Fruit fly (Drosophila melanogaster): Measurements from ENCODE around the gene CG13251.

The CG13251 gene

DNA sequence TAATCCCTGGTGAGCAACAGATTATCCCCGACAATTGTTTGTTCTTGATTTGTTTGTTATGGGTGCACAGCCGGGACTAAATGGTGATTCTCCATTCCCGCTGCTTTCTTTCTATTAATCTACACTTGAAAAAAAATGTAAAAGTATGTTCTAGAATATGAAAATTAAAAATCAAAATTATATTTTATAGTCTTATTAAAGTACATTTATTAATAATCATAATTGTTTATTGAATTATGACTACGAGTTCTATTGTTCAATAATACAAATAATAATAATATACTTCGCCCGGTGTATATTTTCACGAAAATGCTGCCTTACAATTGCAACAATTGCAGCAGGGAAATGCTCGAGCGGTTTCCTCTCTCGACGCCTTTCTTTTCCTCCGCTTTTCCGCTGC, 13.4 kb upstream of the CG13251 start (continued):
- no peak for TF ChIP-seq bowl (GFP tag; IDR thresholded peaks at IDR 0.05)
- TF ChIP-seq mld (GFP tag; IDR thresholded peaks at IDR 0.05; ENCODE audit: partially characterized antibody) = no peak
- no peak for TF ChIP-seq CG18599 (GFP tag; optimal IDR thresholded peaks at IDR 0.05)
- no peak for TF ChIP-seq hb (GFP tag; IDR thresholded peaks at IDR 0.05; ENCODE audit: partially characterized antibody)
- TF ChIP-seq amos (GFP tag; IDR thresholded peaks at IDR 0.05; ENCODE audit: partially characterized antibody) = no peak
- no peak for TF ChIP-seq CG13894 (tag; optimal IDR thresholded peaks at IDR 0.05)
- no peak for TF ChIP-seq CG7963 (GFP tag; IDR thresholded peaks at IDR 0.05; ENCODE audit: partially characterized antibody)
- no peak for TF ChIP-seq CG1603 (tag; optimal IDR thresholded peaks at IDR 0.05)
- no peak for TF ChIP-seq sqz (GFP tag; optimal IDR thresholded peaks at IDR 0.05)
- TF ChIP-seq CG13775 (GFP tag; optimal IDR thresholded peaks at IDR 0.05) = no peak
- no peak for TF ChIP-seq NC2α (GFP tag; optimal IDR thresholded peaks at IDR 0.05)
- TF ChIP-seq unc-4 (GFP tag; IDR thresholded peaks at IDR 0.05; ENCODE audit: partially characterized antibody) = no peak
- no peak for TF ChIP-seq CG31365 (tag; optimal IDR thresholded peaks at IDR 0.05)
- no peak for TF ChIP-seq Doc3 (GFP tag; IDR thresholded peaks at IDR 0.05; ENCODE audit: partially characterized antibody)
- TF ChIP-seq Ada2b (GFP tag; IDR thresholded peaks at IDR 0.05) = no peak
- TF ChIP-seq hbn (GFP tag; IDR thresholded peaks at IDR 0.05; ENCODE audit: partially characterized antibody) = no peak
- no peak for TF ChIP-seq CG17186 (GFP tag; optimal IDR thresholded peaks at IDR 0.05)
- no peak for TF ChIP-seq CG13296 (GFP tag; optimal IDR thresholded peaks at IDR 0.05)
- no peak for TF ChIP-seq CG12104 (GFP tag; optimal IDR thresholded peaks at IDR 0.05)
- peak; percentile 23 for TF ChIP-seq trem (tag; optimal IDR thresholded peaks at IDR 0.05)
- TF ChIP-seq CG15269 (tag; optimal IDR thresholded peaks at IDR 0.05) = no peak
- no peak for TF ChIP-seq org-1 (GFP tag; optimal IDR thresholded peaks at IDR 0.05)
- TF ChIP-seq CG18619 (GFP tag; optimal IDR thresholded peaks at IDR 0.05) = no peak
- no peak for TF ChIP-seq pfk (GFP tag; optimal IDR thresholded peaks at IDR 0.05)
- no peak for TF ChIP-seq zfh2 (GFP tag; optimal IDR thresholded peaks at IDR 0.05)
- TF ChIP-seq CG5180 (GFP tag; optimal IDR thresholded peaks at IDR 0.05) = no peak
- TF ChIP-seq Opbp (GFP tag; IDR thresholded peaks at IDR 0.05; ENCODE audit: partially characterized antibody) = no peak
- TF ChIP-seq cas (GFP tag; IDR thresholded peaks at IDR 0.05) = no peak
- no peak for TF ChIP-seq CG1792 (GFP tag; optimal IDR thresholded peaks at IDR 0.05)
- peak; percentile 23 for TF ChIP-seq phol (tag; optimal IDR thresholded peaks at IDR 0.05)
- no peak for TF ChIP-seq Bdp1 (GFP tag; optimal IDR thresholded peaks at IDR 0.05)
- peak; percentile 43 for TF ChIP-seq zf30C (GFP tag; optimal IDR thresholded peaks at IDR 0.05)
- no peak for TF ChIP-seq Awh (GFP tag; IDR thresholded peaks at IDR 0.05)
- no peak for TF ChIP-seq Doc2 (GFP tag; IDR thresholded peaks at IDR 0.05)
- peak in 1 of 3 experiments; percentile 42 for TF ChIP-seq lola (GFP tag; optimal IDR thresholded peaks at IDR 0.05)
- peak; percentile 32 for TF ChIP-seq CG8924 (tag; optimal IDR thresholded peaks at IDR 0.05)
- TF ChIP-seq br (optimal IDR thresholded peaks at IDR 0.05) = no peak
- no peak for TF ChIP-seq CG13624 (GFP tag; optimal IDR thresholded peaks at IDR 0.05)
- TF ChIP-seq fd64A (GFP tag; optimal IDR thresholded peaks at IDR 0.05) = no peak
- no peak for TF ChIP-seq CG11560 (tag; IDR thresholded peaks at IDR 0.05)
- TF ChIP-seq Tbp (GFP tag; optimal IDR thresholded peaks at IDR 0.05) = no peak
- no peak for TF ChIP-seq CG2875 (GFP tag; optimal IDR thresholded peaks at IDR 0.05)
- no peak for TF ChIP-seq oc (tag; optimal IDR thresholded peaks at IDR 0.05)
- TF ChIP-seq CG2129 (GFP tag; IDR thresholded peaks at IDR 0.05; ENCODE audit: partially characterized antibody) = no peak
- TF ChIP-seq CG15073 (GFP tag; optimal IDR thresholded peaks at IDR 0.05) = no peak
- TF ChIP-seq CG14965 (GFP tag; optimal IDR thresholded peaks at IDR 0.05; ENCODE audit: borderline replicate concordance) = no peak
- no peak for TF ChIP-seq h (optimal IDR thresholded peaks at IDR 0.05)
- TF ChIP-seq Sin3A (optimal IDR thresholded peaks at IDR 0.05) = no peak
- TF ChIP-seq D (optimal IDR thresholded peaks at IDR 0.05) = no peak
- peak; percentile 1 for TF ChIP-seq D (GFP tag; optimal IDR thresholded peaks at IDR 0.05)
- no peak for TF ChIP-seq abd-A (tag; optimal IDR thresholded peaks at IDR 0.05)
- TF ChIP-seq cad (GFP tag; optimal IDR thresholded peaks at IDR 0.05) = no peak
